Worm (Caenorhabditis elegans): Measurements from ENCODE around the gene pas-6.
A peak's percentile ranks its signal among the peaks of the same experiment; 100 is the strongest.

The pas-6 gene

ce11 chrV:5559882-5560281 lies 24.3 kb downstream of the pas-6 start:
- TF ChIP-seq W03F9.2 (tag; optimal IDR thresholded peaks at IDR 0.05) (no peak), him-1 (tag; optimal IDR thresholded peaks at IDR 0.05) (no peak), dao-5 (tag; optimal IDR thresholded peaks at IDR 0.05) (no peak)

ce11 chrV:5558590-5558989 lies 25.6 kb downstream of the pas-6 start, which contains the start of gene glb-5:
Gene glb-5, plus strand, starts transcription at chrV:5558890.
- TF ChIP-seq dao-5 (tag; optimal IDR thresholded peaks at IDR 0.05) (no peak), W03F9.2 (tag; optimal IDR thresholded peaks at IDR 0.05) (no peak), him-1 (tag; optimal IDR thresholded peaks at IDR 0.05) (no peak)

DNA sequence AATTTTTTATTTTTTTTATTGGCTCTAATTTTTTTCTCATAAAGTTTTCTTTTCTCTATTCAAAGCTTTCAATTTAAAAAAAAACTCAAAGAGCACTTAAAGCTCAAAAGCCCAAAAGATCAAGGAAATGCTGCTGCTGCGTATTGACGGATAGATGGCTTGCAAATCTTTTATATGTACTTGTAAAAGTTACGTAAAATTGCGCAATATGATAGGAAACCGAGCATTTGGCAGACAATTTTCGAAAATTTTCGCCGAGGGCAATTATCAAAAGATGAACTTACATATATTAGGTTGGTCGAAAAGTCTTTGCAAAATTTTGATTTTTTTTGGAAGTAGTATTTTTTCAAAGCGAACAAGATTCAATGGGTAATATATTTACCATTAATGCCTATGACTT lies 35.6 kb downstream of the pas-6 start:
- TF ChIP-seq dao-5 (tag; optimal IDR thresholded peaks at IDR 0.05) (no peak), W03F9.2 (tag; optimal IDR thresholded peaks at IDR 0.05) (no peak), him-1 (tag; optimal IDR thresholded peaks at IDR 0.05) (no peak)

DNA sequence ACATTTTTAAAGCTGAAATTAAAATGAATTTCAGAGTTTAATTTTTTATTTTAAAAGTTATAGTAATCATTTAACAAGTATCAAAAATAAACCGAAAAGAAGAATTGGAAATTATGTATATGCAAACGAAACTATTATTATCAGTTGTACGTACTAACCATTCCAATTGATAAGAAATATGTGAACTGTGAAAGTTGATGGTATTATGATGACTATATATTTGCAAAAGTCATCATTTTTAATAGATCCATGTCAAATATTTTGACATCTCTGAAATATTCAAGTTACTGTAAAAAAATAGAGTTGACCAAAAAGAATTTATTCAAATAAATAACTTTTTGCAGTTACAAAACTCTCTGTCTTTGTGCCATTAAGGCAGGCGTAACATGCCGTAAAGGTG lies 36.1 kb downstream of the pas-6 start, which contains the start of gene ugt-48:
Gene ugt-48 (minus strand): TSS at position 12 of the 400 bp plus-strand sequence.
- TF ChIP-seq dao-5 (tag; optimal IDR thresholded peaks at IDR 0.05) (no peak), W03F9.2 (tag; optimal IDR thresholded peaks at IDR 0.05) (no peak), him-1 (tag; optimal IDR thresholded peaks at IDR 0.05) (no peak)

- no peak for TF ChIP-seq dao-5 (tag; optimal IDR thresholded peaks at IDR 0.05)
- TF ChIP-seq W03F9.2 (tag; optimal IDR thresholded peaks at IDR 0.05) = no peak
- no peak for TF ChIP-seq him-1 (tag; optimal IDR thresholded peaks at IDR 0.05)
Measured at ce11 chrV:5538500-5538899, 45.6 kb downstream of the pas-6 start, which contains the start of gene cft-1. Gene cft-1, plus strand, starts transcription at chrV:5538800.

ce11 chrV:5536240-5536811 lies 47.8 kb downstream of the pas-6 start, which contains the start of the genes cox-16 and syp-2:
Gene cox-16, minus strand, starts transcription at chrV:5536243.
Gene syp-2, plus strand, starts transcription at chrV:5536487.
- TF ChIP-seq W03F9.2 (tag; optimal IDR thresholded peaks at IDR 0.05) (peak; percentile 35), dao-5 (tag; optimal IDR thresholded peaks at IDR 0.05) (no peak), him-1 (tag; optimal IDR thresholded peaks at IDR 0.05) (no peak)

DNA sequence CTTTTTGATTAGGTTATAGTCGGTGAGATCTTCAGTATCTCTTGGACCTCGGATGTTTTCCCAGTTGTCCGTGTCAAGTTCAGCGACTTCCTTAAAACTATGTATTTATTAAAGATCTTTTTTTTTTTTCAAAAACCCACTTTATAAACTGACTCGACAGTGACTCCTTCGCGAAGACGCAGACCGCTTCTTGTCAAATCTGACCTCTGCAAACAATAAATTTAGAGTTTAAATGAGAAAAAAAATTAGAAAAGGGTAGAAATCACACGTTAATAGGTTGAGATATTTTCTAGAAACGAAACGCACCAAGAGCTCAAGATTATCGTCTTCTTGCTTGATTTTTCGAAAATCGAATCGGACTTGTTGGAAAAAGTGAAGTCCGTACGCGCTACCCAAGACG lies 48.4 kb downstream of the pas-6 start, which contains the start of gene C24G6.8:
Gene C24G6.8 (minus strand): TSS at position 101 of the 400 bp plus-strand sequence.
- TF ChIP-seq dao-5 (tag; optimal IDR thresholded peaks at IDR 0.05) = no peak

ce11 chrV:5533755-5534154 lies 50.4 kb downstream of the pas-6 start, which contains the start of gene grl-1:
Gene grl-1, minus strand, starts transcription at chrV:5533855.
- TF ChIP-seq dao-5 (tag; optimal IDR thresholded peaks at IDR 0.05) (no peak), him-1 (tag; optimal IDR thresholded peaks at IDR 0.05) (no peak), W03F9.2 (tag; optimal IDR thresholded peaks at IDR 0.05) (no peak)
